Fruit fly (Drosophila melanogaster): ENCODE data around the gene CG6005.
A peak's percentile ranks its signal among the peaks of the same experiment; 100 is the strongest.

The CG6005 gene

dm6 chr3R:19023862-19024261 lies at the start of gene CG6005, which contains the start of gene CG14286:
Gene CG6005, minus strand, starts transcription at chr3R:19024030.
Gene CG14286, plus strand, starts transcription at chr3R:19024092.
- TF ChIP-seq CG17801 (GFP tag; optimal IDR thresholded peaks at IDR 0.05; ENCODE audit: partially characterized antibody), result no peak

- peak; percentile 69 for TF ChIP-seq CG17801 (GFP tag; optimal IDR thresholded peaks at IDR 0.05; ENCODE audit: partially characterized antibody)
Measured at dm6 chr3R:19073002-19073401, 49.2 kb upstream of the CG6005 start.

DNA sequence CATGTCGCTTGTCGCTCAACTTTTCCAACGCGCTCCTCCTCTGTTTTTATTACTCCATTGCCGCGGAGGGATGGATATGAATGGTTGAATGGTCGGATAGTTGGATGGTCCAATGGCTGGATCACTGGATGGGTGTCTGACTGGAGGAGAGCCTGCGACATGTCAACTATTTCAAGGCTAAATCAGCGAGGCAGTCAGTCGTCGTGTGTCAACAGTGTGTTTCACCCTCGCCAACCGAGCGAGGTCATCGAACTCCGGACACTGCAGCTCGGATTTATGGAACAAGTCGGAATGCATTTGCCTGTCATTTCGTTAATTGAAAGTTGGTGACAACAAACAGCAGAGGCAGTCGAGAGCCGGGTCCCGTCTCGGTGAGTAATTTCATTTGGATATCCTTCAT lies 48.1 kb upstream of the CG6005 start:
- no peak for TF ChIP-seq CG17801 (GFP tag; optimal IDR thresholded peaks at IDR 0.05; ENCODE audit: partially characterized antibody)

- no peak for TF ChIP-seq CG17801 (GFP tag; optimal IDR thresholded peaks at IDR 0.05; ENCODE audit: partially characterized antibody)
Measured at dm6 chr3R:19070222-19070949, 46.6 kb upstream of the CG6005 start.

dm6 chr3R:19069740-19070139 lies 45.9 kb upstream of the CG6005 start:
- TF ChIP-seq CG17801 (GFP tag; optimal IDR thresholded peaks at IDR 0.05; ENCODE audit: partially characterized antibody), result no peak

dm6 chr3R:19067876-19068406 lies 44.1 kb upstream of the CG6005 start:
- no peak for TF ChIP-seq CG17801 (GFP tag; optimal IDR thresholded peaks at IDR 0.05; ENCODE audit: partially characterized antibody)

DNA sequence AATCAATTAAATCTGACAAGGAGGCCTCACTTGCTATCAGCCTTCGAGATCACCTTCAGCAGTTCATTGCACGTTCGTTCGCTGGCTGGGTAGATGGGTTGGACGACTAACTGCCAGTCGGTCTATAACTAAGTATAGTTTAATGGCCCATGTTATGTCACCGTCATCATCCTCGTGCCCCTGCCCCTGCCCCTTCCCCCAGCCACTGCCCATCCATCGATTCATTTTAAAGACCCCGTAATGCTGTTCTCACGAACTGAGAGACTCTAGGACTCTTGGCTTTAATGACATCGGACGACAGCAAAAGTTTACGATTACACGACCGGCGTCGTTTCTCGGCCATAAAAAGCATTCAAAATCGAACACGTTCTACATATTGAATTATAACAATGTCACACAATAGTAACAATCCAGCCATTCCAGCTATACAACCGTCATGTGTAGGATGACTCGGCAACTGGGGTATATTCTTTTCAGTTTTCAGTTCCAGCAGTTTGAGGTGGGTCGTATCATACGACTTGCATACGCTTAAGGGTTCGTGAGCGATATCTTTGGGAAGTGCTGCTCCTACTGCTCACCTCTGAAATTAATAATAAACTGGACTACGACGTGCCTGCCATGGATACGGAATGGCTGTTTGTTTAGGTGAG lies 43.3 kb upstream of the CG6005 start:
- TF ChIP-seq CG17801 (GFP tag; optimal IDR thresholded peaks at IDR 0.05; ENCODE audit: partially characterized antibody), result no peak

- no peak for TF ChIP-seq CG17801 (GFP tag; optimal IDR thresholded peaks at IDR 0.05; ENCODE audit: partially characterized antibody)
Measured at dm6 chr3R:19065474-19065873, 41.6 kb upstream of the CG6005 start.

DNA sequence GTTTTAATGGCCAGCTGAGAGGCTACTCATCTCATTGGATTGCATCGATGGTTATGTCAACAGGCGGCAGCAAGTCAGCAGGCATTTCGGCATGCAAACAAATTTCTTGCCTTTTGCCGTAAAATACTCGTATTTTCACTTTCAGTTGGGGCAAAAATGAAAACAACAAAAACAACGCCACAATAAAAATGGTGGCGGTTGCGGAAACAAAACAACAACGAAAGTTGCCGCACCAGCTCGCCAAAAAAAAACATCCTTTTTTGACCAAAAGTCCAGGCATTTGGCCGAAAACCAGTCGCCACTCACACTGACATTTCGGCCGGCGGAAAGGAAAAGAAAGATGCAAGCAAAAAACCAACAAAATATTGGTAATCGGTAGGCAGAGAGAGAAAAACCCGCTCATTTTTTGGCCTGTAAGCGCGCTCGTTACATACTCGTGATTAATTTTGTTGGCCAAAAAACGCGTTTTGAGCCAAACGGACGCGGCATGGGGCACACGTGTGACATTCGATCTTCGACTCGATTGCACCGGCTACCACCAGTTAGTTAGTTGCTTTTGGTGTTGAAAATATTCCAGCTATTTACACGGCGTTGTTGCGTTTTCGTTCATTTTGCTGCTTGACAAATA lies 40.3 kb upstream of the CG6005 start:
- TF ChIP-seq CG17801 (GFP tag; optimal IDR thresholded peaks at IDR 0.05; ENCODE audit: partially characterized antibody), result no peak

dm6 chr3R:19062549-19062948 lies 38.7 kb upstream of the CG6005 start:
- TF ChIP-seq CG17801 (GFP tag; optimal IDR thresholded peaks at IDR 0.05; ENCODE audit: partially characterized antibody), result no peak

- no peak for TF ChIP-seq CG17801 (GFP tag; optimal IDR thresholded peaks at IDR 0.05; ENCODE audit: partially characterized antibody)
Measured at dm6 chr3R:19060173-19060572, 36.3 kb upstream of the CG6005 start.

- no peak for TF ChIP-seq CG17801 (GFP tag; optimal IDR thresholded peaks at IDR 0.05; ENCODE audit: partially characterized antibody)
Measured at dm6 chr3R:19059285-19059684, 35.5 kb upstream of the CG6005 start.

- no peak for TF ChIP-seq CG17801 (GFP tag; optimal IDR thresholded peaks at IDR 0.05; ENCODE audit: partially characterized antibody)
Measured at dm6 chr3R:19058384-19058783, 34.6 kb upstream of the CG6005 start.

- no peak for TF ChIP-seq CG17801 (GFP tag; optimal IDR thresholded peaks at IDR 0.05; ENCODE audit: partially characterized antibody)
Measured at dm6 chr3R:19056884-19057283, 33.1 kb upstream of the CG6005 start.

- no peak for TF ChIP-seq CG17801 (GFP tag; optimal IDR thresholded peaks at IDR 0.05; ENCODE audit: partially characterized antibody)
Measured at dm6 chr3R:19054839-19055238, 31.0 kb upstream of the CG6005 start.

dm6 chr3R:19052475-19052874 lies 28.6 kb upstream of the CG6005 start:
- TF ChIP-seq CG17801 (GFP tag; optimal IDR thresholded peaks at IDR 0.05; ENCODE audit: partially characterized antibody), result no peak
